Fruit fly (Drosophila melanogaster): ENCODE results near the gene ND-13B.

ND-13B gene

dm6 chr3L:10690904-10691408 lies 3.0 kb downstream of the ND-13B start, which contains the start of gene CG11811 (continued):
- peak; percentile 90 for TF ChIP-seq Sry-δ (GFP tag; optimal IDR thresholded peaks at IDR 0.05)
- TF ChIP-seq HLHmδ (GFP tag; optimal IDR thresholded peaks at IDR 0.05): no peak
- TF ChIP-seq Poxn (GFP tag; IDR thresholded peaks at IDR 0.05): no peak
- TF ChIP-seq ap (GFP tag; IDR thresholded peaks at IDR 0.05): no peak
- peak; percentile 9 for TF ChIP-seq CG8924 (tag; optimal IDR thresholded peaks at IDR 0.05)
- peak; percentile 49; the same call in 1 of the 3 replicates for TF ChIP-seq hb (GFP tag; IDR thresholded peaks at IDR 0.05; ENCODE audit: partially characterized antibody)
- no peak for TF ChIP-seq pfk (GFP tag; optimal IDR thresholded peaks at IDR 0.05)
- TF ChIP-seq gce (GFP tag; IDR thresholded peaks at IDR 0.05): no peak
- TF ChIP-seq inv (GFP tag; IDR thresholded peaks at IDR 0.05; ENCODE audit: partially characterized antibody): peak; percentile 63
- no peak for TF ChIP-seq ERR (GFP tag; optimal IDR thresholded peaks at IDR 0.05)
- peak; percentile 66 for TF ChIP-seq CG8290 (GFP tag; optimal IDR thresholded peaks at IDR 0.05)
- TF ChIP-seq CG8290 (tag; optimal IDR thresholded peaks at IDR 0.05): peak; percentile 73 to 75
- TF ChIP-seq CG13894 (tag; optimal IDR thresholded peaks at IDR 0.05): peak; percentile 69
- TF ChIP-seq nerfin-2 (GFP tag; IDR thresholded peaks at IDR 0.05; ENCODE audit: partially characterized antibody): peak; percentile 68; the same call in 1 of the 2 replicates
- no peak for TF ChIP-seq CG10462 (GFP tag; optimal IDR thresholded peaks at IDR 0.05)
- TF ChIP-seq CG16813 (GFP tag; IDR thresholded peaks at IDR 0.05; ENCODE audit: partially characterized antibody): peak; percentile 80
- no peak for TF ChIP-seq Sry-β (GFP tag; optimal IDR thresholded peaks at IDR 0.05)
- no peak for TF ChIP-seq CG31441 (GFP tag; IDR thresholded peaks at IDR 0.05)
- no peak for TF ChIP-seq exex (tag; optimal IDR thresholded peaks at IDR 0.05)
- no peak for TF ChIP-seq gcm (GFP tag; optimal IDR thresholded peaks at IDR 0.05)
- TF ChIP-seq CTCF (GFP tag; optimal IDR thresholded peaks at IDR 0.05): no peak
- TF ChIP-seq ssp (GFP tag; IDR thresholded peaks at IDR 0.05): no peak
- TF ChIP-seq ara (GFP tag; IDR thresholded peaks at IDR 0.05): no peak
- no peak for TF ChIP-seq HLH54F (GFP tag; optimal IDR thresholded peaks at IDR 0.05)
- peak; percentile 84 for TF ChIP-seq CG3163 (GFP tag; optimal IDR thresholded peaks at IDR 0.05)
- TF ChIP-seq CG4854 (GFP tag; optimal IDR thresholded peaks at IDR 0.05): peak; percentile 32
- TF ChIP-seq Dref (GFP tag; IDR thresholded peaks at IDR 0.05): peak; percentile 93
- TF ChIP-seq tio (GFP tag; optimal IDR thresholded peaks at IDR 0.05): no peak
- TF ChIP-seq Mes4 (GFP tag; optimal IDR thresholded peaks at IDR 0.05): no peak
- no peak for TF ChIP-seq CG8281 (tag; optimal IDR thresholded peaks at IDR 0.05)
- TF ChIP-seq Bteb2 (GFP tag; optimal IDR thresholded peaks at IDR 0.05): no peak
- TF ChIP-seq lov (optimal IDR thresholded peaks at IDR 0.05): no peak
- no peak for TF ChIP-seq lov (GFP tag; IDR thresholded peaks at IDR 0.05)
- TF ChIP-seq CG14667 (GFP tag; IDR thresholded peaks at IDR 0.05): no peak
- no peak for TF ChIP-seq CG10321 (GFP tag; IDR thresholded peaks at IDR 0.05)
- no peak for TF ChIP-seq chif (GFP tag; optimal IDR thresholded peaks at IDR 0.05)
- peak; percentile 29 for TF ChIP-seq lilli (GFP tag; optimal IDR thresholded peaks at IDR 0.05)
- TF ChIP-seq Hand (GFP tag; optimal IDR thresholded peaks at IDR 0.05): no peak
- TF ChIP-seq CG17568 (GFP tag; optimal IDR thresholded peaks at IDR 0.05): no peak
- no peak for TF ChIP-seq Lpt (GFP tag; optimal IDR thresholded peaks at IDR 0.05)
- no peak for TF ChIP-seq CG5245 (GFP tag; optimal IDR thresholded peaks at IDR 0.05)
- TF ChIP-seq Hr39 (optimal IDR thresholded peaks at IDR 0.05): no peak
- peak; percentile 9 for TF ChIP-seq nmo (GFP tag; optimal IDR thresholded peaks at IDR 0.05)
- peak; percentile 77 for TF ChIP-seq YL-1 (GFP tag; optimal IDR thresholded peaks at IDR 0.05)
- TF ChIP-seq mld (GFP tag; IDR thresholded peaks at IDR 0.05; ENCODE audit: partially characterized antibody): peak; percentile 68; the same call in 2 of the 3 replicates
- TF ChIP-seq run (tag; optimal IDR thresholded peaks at IDR 0.05): no peak
- no peak for TF ChIP-seq CG3407 (GFP tag; optimal IDR thresholded peaks at IDR 0.05)
- TF ChIP-seq Ets65A (GFP tag): peak; percentile 56
- peak; percentile 2 for TF ChIP-seq fu2 (GFP tag; optimal IDR thresholded peaks at IDR 0.05)
- no peak for TF ChIP-seq CG12155 (GFP tag; optimal IDR thresholded peaks at IDR 0.05)
- TF ChIP-seq ind (GFP tag; optimal IDR thresholded peaks at IDR 0.05): no peak
- peak; percentile 29 for TF ChIP-seq Nf-YC (tag; optimal IDR thresholded peaks at IDR 0.05)
- TF ChIP-seq Awh (GFP tag; IDR thresholded peaks at IDR 0.05): no peak
